Worm (Caenorhabditis elegans): ENCODE measurements around the gene C50F7.6.

The C50F7.6 gene

ce11 chrIV:7736616-7737015, 13.6 kb upstream of the C50F7.6 start:
- TF ChIP-seq ces-1 (GFP tag; optimal IDR thresholded peaks at IDR 0.05) (peak; percentile 50), ztf-11 (tag; optimal IDR thresholded peaks at IDR 0.05) (no peak), flh-1 (GFP tag; optimal IDR thresholded peaks at IDR 0.05) (no peak), hlh-1 (tag; optimal IDR thresholded peaks at IDR 0.05) (no peak)

DNA sequence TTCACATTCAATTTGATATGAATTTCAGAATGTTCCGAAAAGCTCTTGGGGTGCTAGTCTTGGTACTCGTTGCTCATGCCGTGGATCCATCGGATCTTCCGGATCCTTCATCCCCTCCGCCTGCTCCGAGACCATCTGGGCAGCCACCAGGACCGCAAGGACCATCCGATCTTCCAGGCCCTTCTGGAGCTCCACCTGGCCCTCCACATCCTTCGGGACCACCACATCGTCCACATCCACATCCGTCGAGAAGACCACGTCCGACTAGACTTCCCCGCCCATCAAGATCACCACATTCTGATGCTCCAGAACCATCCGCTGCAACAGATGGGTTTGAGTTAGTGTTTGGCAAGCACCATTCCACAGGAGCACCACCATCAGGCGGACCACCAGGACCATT, 11.6 kb upstream of the C50F7.6 start, which contains the start of gene clx-1:
clx-1 (plus strand) TSS at position 30 of the 400 bp plus-strand sequence.
- TF ChIP-seq unc-62 (GFP tag; optimal IDR thresholded peaks at IDR 0.05) (no peak), ztf-11 (tag; optimal IDR thresholded peaks at IDR 0.05) (no peak), tbx-8 (GFP tag; optimal IDR thresholded peaks at IDR 0.05) (no peak), ceh-39 (tag; optimal IDR thresholded peaks at IDR 0.05) (no peak), mls-2 (tag; optimal IDR thresholded peaks at IDR 0.05) (no peak), mab-5 (tag; optimal IDR thresholded peaks at IDR 0.05) (no peak), sem-2 (GFP tag; optimal IDR thresholded peaks at IDR 0.05) (no peak), nhr-28 (tag; optimal IDR thresholded peaks at IDR 0.05) (no peak), nhr-76 (tag; optimal IDR thresholded peaks at IDR 0.05) (no peak), elt-3 (tag; optimal IDR thresholded peaks at IDR 0.05) (no peak)

DNA sequence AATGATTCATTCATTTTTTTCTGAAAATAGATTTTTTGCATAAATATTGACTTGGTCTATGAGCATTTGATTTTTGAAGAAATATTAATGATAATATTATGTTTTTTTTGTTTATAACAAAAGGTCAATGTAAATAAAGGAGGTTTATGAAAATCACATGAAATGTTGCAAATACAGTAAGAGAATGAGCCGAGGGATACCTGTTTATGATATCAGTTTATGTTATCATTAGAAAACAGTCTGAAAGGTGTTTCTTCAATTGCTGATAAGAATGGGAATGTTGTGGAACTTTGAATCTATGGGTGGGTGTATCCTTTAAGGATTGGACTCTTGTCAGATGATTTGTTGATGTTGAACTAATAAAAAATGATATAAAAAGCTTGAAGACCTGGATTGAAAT, 11.2 kb upstream of the C50F7.6 start:
- no peak for TF ChIP-seq snpc-4 (tag; optimal IDR thresholded peaks at IDR 0.05)
- no peak for TF ChIP-seq nhr-2 (tag; optimal IDR thresholded peaks at IDR 0.05)
- TF ChIP-seq ham-2 (GFP tag; optimal IDR thresholded peaks at IDR 0.05): no peak
- TF ChIP-seq M03D4.4 (tag; optimal IDR thresholded peaks at IDR 0.05): no peak
- TF ChIP-seq bed-3 (GFP tag; optimal IDR thresholded peaks at IDR 0.05): no peak

DNA sequence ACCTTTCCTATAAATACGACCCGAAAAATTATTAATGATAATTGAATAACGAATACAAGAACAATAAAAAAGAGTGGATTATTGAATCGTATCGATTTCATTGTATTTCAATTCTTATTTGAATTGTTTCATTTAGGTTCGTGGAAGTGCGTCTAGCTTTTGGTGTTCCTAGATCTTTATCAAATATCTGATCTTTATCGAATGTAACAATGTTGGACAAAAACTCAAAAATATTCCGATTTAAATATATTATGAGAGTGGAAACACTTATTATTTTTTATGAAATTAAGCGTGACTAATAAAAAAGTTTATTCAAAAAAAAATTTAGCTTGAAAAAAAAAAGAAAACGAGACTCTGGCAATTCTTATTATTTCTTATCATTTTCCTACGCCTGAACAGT, 9.0 kb upstream of the C50F7.6 start, which contains the start of the genes C50F7.9 and C50F7.3:
C50F7.9 (minus strand) TSS at position 101 of the 400 bp plus-strand sequence.
C50F7.3 (plus strand) TSS at position 370 of the 400 bp plus-strand sequence.
- TF ChIP-seq nhr-2 (tag; optimal IDR thresholded peaks at IDR 0.05): no peak
- TF ChIP-seq ham-2 (GFP tag; optimal IDR thresholded peaks at IDR 0.05): no peak
- no peak for TF ChIP-seq pha-4 (tag; optimal IDR thresholded peaks at IDR 0.05)
- TF ChIP-seq ceh-39 (tag; optimal IDR thresholded peaks at IDR 0.05): no peak
- TF ChIP-seq tbx-8 (GFP tag; optimal IDR thresholded peaks at IDR 0.05): no peak
- no peak for TF ChIP-seq nhr-12 (tag; optimal IDR thresholded peaks at IDR 0.05)
- no peak for TF ChIP-seq hlh-1 (tag; optimal IDR thresholded peaks at IDR 0.05)
- TF ChIP-seq sem-2 (GFP tag; optimal IDR thresholded peaks at IDR 0.05): no peak
- TF ChIP-seq drap-1 (GFP tag; optimal IDR thresholded peaks at IDR 0.05): no peak
- TF ChIP-seq ceh-43 (GFP tag; optimal IDR thresholded peaks at IDR 0.05): no peak

DNA sequence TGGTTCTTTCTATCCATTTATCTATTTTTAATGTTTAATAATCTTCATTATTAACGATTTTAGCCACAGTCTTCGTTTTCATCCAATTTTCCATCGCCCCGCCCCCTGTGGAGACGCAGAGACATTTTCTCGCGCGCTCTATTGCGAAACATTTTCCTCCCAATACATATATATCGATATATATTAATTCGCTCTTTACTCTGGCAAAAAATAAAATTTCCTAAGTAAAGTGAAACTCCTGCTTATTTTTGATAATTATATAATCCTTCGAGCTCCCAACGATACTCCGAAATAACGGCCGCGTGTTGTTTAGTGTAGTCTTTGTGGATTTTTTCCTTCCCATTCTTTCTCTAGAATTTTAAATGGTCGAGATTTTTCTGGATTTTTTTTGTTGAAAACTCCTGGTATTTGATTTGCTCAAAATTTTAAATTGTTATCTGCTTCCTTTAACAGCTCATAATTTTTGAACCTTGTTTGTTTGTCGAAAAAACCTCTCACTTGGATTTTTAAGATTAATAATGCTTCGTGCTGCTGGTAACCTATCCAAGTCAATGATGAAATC, 5.5 kb upstream of the C50F7.6 start, which contains the start of gene sucg-1:
sucg-1 (plus strand) TSS at position 512 of the 562 bp plus-strand sequence.
- TF ChIP-seq nhr-28 (tag; optimal IDR thresholded peaks at IDR 0.05) (no peak), ces-1 (GFP tag; optimal IDR thresholded peaks at IDR 0.05) (peak; percentile 2)

DNA sequence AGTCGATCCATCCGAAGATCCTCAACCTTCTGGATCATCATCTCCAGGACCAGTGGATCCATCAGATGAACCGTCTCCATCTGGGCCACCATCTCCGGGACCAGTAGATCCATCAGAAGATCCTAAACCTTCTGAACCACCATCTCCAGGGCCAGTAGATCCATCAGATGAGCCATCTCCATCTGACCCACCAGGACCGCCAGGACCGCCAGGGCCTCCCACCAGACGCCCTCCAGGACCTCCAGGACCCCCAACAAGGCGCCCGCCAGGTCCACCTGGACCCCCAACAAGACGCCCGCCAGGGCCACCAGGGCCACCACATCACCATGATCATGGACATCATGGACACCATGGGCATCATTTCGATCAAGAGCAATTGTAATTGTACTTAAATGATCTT, 4.3 kb upstream of the C50F7.6 start:
- TF ChIP-seq unc-39 (tag; optimal IDR thresholded peaks at IDR 0.05): no peak
- TF ChIP-seq unc-120 (tag; optimal IDR thresholded peaks at IDR 0.05; ENCODE audit: poor library complexity, severe bottlenecking): no peak

ce11 chrIV:7726325-7726724, 3.3 kb upstream of the C50F7.6 start, which contains the start of gene C50F7.5:
C50F7.5 (plus strand) TSS chrIV:7726719.
- TF ChIP-seq mab-5 (tag; optimal IDR thresholded peaks at IDR 0.05) (no peak), pha-4 (tag; optimal IDR thresholded peaks at IDR 0.05) (no peak), nhr-237 (tag; optimal IDR thresholded peaks at IDR 0.05) (no peak)

DNA sequence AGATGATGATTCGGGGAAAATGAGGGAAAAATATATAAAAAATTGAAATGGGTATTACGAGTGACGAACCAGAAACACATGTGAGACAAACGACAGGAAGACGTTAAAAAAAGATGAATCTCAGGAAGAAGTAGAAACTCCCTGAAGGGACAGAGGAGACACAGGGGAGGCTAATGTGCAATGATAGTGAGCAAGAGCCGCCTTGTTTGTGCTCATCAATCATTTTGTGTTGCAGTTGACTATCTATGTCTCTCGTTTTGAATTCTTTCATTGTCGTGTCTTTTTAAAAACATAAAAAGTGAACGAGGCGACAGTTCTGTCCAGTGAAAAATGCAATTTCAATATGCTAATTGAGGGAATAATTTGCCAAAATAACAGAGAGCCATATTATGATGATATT, 1.9 kb upstream of the C50F7.6 start:
- no peak for TF ChIP-seq lin-32 (GFP tag; optimal IDR thresholded peaks at IDR 0.05)
- TF ChIP-seq elt-1 (tag; optimal IDR thresholded peaks at IDR 0.05; ENCODE audit: borderline replicate concordance, insufficient read depth): no peak
- no peak for TF ChIP-seq nhr-237 (tag; optimal IDR thresholded peaks at IDR 0.05)
- TF ChIP-seq tbx-8 (GFP tag; optimal IDR thresholded peaks at IDR 0.05): no peak
- no peak for TF ChIP-seq cnd-1 (tag; optimal IDR thresholded peaks at IDR 0.05)
- TF ChIP-seq flh-1 (GFP tag; optimal IDR thresholded peaks at IDR 0.05): no peak
- TF ChIP-seq ceh-83 (GFP tag; optimal IDR thresholded peaks at IDR 0.05): no peak
- no peak for TF ChIP-seq zip-8 (tag; optimal IDR thresholded peaks at IDR 0.05)
- no peak for TF ChIP-seq nhr-28 (tag; optimal IDR thresholded peaks at IDR 0.05)
- no peak for TF ChIP-seq drap-1 (GFP tag; optimal IDR thresholded peaks at IDR 0.05)
- no peak for TF ChIP-seq nhr-76 (tag; optimal IDR thresholded peaks at IDR 0.05)
- no peak for TF ChIP-seq bed-3 (GFP tag; optimal IDR thresholded peaks at IDR 0.05)
- no peak for TF ChIP-seq mab-5 (tag; optimal IDR thresholded peaks at IDR 0.05)
- no peak for TF ChIP-seq sem-2 (GFP tag; optimal IDR thresholded peaks at IDR 0.05)
